Worm (Caenorhabditis elegans) whole organism, midembryonic: ENCODE results near the gene W04G3.5.

ENCODE experiments used
- cog-1 ChIP-seq: sonication (generic microtip); optimal IDR thresholded peaks from 2 replicates; lab custom pipeline; 2016; ENCODE audit warnings: missing genetic modification characterization, missing compliant biosample characterization
- flt-1 ChIP-seq: fragments of 200-800 bp; sonication (Bioruptor generic); IDR thresholded peaks from 2 replicates; pipeline ENCODE4 v1.3.6; 2022; ENCODE audit warnings: missing genetic modification characterization, missing compliant biosample characterization
- klf-2 ChIP-seq: fragments of 200-800 bp; sonication (Bioruptor generic); conservative IDR thresholded peaks from 2 replicates; pipeline ENCODE4 v1.3.6; 2022; ENCODE audit warnings: missing genetic modification reagents, missing genetic modification characterization, missing compliant biosample characterization
- med-1 ChIP-seq: sonication (generic microtip); optimal IDR thresholded peaks from 2 replicates; lab custom pipeline; 2017; ENCODE audit warnings: missing genetic modification characterization, mild to moderate bottlenecking, missing compliant biosample characterization, antibody characterized with exemption, missing genetic modification reagents; ENCODE audit not compliant: insufficient read depth
- ref-1 ChIP-seq: fragments of 200-800 bp; sonication (Bioruptor generic); conservative IDR thresholded peaks from 2 replicates; pipeline ENCODE4 v1.3.6; 2022; ENCODE audit warnings: missing genetic modification reagents, missing genetic modification characterization, missing compliant biosample characterization
- tab-1 ChIP-seq: fragments of 200-800 bp; sonication (Bioruptor generic); IDR thresholded peaks from 2 replicates; pipeline ENCODE4 v1.3.6; 2022; ENCODE audit warnings: missing genetic modification characterization, missing compliant biosample characterization
- ztf-23 ChIP-seq: fragments of 200-800 bp; sonication (Bioruptor generic); IDR thresholded peaks from 2 replicates; pipeline ENCODE4 v1.3.6; 2022; ENCODE audit warnings: missing genetic modification reagents, missing genetic modification characterization, missing compliant biosample characterization
- ztf-29 ChIP-seq: fragments of 200-800 bp; sonication (Bioruptor generic); IDR thresholded peaks from 2 replicates; pipeline ENCODE4 v1.3.6; 2022; ENCODE audit warnings: missing genetic modification reagents, missing genetic modification characterization, missing compliant biosample characterization

DNA sequence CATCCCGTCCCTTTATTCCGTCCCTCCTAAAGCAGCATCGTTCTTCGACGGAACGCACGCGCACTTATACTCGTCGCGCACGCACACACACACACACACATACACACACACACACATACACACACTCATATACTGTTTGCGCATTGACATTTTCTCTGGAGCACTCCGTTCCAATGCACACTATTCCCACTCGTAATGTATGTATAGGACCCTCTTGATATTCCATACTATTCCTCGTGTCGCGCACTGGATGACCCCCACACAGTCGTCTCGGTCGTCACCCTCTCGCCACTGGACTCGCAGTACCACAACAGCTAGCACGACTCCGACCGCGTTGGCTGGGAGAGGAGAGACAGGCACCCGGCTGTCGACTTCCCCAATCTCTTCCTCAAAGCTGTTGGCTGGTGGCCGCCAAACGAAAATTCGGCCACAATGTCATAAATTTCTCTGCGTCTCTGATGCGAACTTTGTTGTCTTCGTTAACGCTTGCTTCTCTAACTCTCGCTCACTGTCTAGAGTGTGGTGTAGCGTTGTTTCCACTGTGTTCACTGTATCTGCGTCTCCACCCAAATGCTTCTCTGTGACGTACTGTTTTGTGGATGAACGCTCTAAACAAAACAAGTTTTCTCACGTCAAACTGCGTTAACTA, 42.3 kb upstream of the W04G3.5 start:
- TF ChIP-seq tab-1 (GFP tag; lab: Robert Waterston, UW): no peak
- TF ChIP-seq flt-1 (GFP tag; lab: Robert Waterston, UW): peak; percentile 74; the same call in 1 of the 2 replicates
- TF ChIP-seq klf-2: no peak; the same call in 1 of the 2 replicates
- TF ChIP-seq med-1 (GFP tag; lab: Kevin White, UChicago): no peak
- TF ChIP-seq ztf-23 (GFP tag; lab: Robert Waterston, UW): no peak
- 0 out of 2 replicates have a peak, but pooled peaks have one; percentile 14 for TF ChIP-seq ref-1
- TF ChIP-seq ztf-29: peak; percentile 58; the same call in 1 of the 2 replicates
- TF ChIP-seq cog-1 (tag; lab: Kevin White, UChicago): peak; percentile 96
